Fruit fly (Drosophila melanogaster) S2 (cell line): ENCODE data around the gene Mec2.

Source experiments
- CG8478 ChIP-seq: fragments of >200 bp; optimal IDR thresholded peaks from 2 replicates; lab custom pipeline; 2018
- CTCF ChIP-seq, 2 experiments: fragments of >200 bp; optimal IDR thresholded peaks; 2 replicates each; lab custom pipeline; 2018

dm6 chrX:19167586-19168403, 20.0 kb upstream of the Mec2 start:
- no peak for TF ChIP-seq CTCF (optimal IDR thresholded peaks at IDR 0.05; lab: Kevin White, UChicago)
- no peak for TF ChIP-seq CG8478 (lab: Kevin White, UChicago)
